In the genomic region with DNA sequence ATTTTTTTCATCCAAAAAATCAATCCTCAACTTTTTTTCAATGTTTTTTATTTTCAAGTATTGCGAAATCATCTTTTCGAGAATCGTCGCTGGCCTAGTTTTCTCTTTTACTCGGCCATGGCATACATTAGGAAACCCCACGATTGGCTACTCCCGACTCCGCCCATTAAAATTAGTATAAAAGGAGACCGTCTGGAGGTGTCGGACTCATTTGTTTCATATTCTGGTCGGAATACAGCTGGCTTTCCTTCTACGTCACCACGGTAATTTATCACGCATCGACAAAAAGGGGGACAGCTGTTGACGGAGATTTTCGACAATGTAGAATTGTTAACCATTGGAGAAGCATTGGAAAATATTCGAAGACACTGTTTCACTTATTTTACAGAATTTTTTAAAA, we compare ENCODE assay signal across 3 worm cellular contexts.
TF ChIP-seq lines count a peak whose summit lies in the region.

No protein-coding gene starts in this region.

TF ChIP-seq in whole organism, L2 larva, 48 proteins besides CTCF, POLR2A, EP300 and RAD21 (continued from another document):
- TF ChIP-seq elt-3 (tag; optimal IDR thresholded peaks at IDR 0.05; lab: Kevin White, UChicago): no peak
- TF ChIP-seq elt-1 (tag; optimal IDR thresholded peaks at IDR 0.05; lab: Kevin White, UChicago): no peak
- TF ChIP-seq dmd-4 (tag; optimal IDR thresholded peaks at IDR 0.05; lab: Kevin White, UChicago): no peak
- TF ChIP-seq ceh-16 (tag; optimal IDR thresholded peaks at IDR 0.05; lab: Kevin White, UChicago): no peak
- no peak for TF ChIP-seq blmp-1 (tag; optimal IDR thresholded peaks at IDR 0.05; lab: Kevin White, UChicago; ENCODE audit: insufficient read depth)
- TF ChIP-seq nhr-77 (tag; optimal IDR thresholded peaks at IDR 0.05; lab: Kevin White, UChicago): no peak
- TF ChIP-seq crh-2 (tag; optimal IDR thresholded peaks at IDR 0.05; lab: Kevin White, UChicago): peak; percentile 51
- peak; percentile 4 for TF ChIP-seq mab-5 (tag; optimal IDR thresholded peaks at IDR 0.05; lab: Kevin White, UChicago)
- TF ChIP-seq sma-3 (GFP tag; optimal IDR thresholded peaks at IDR 0.05; lab: Kevin White, UChicago): peak; percentile 27
- peak; percentile 69 for TF ChIP-seq lin-13 (GFP tag; optimal IDR thresholded peaks at IDR 0.05; lab: Kevin White, UChicago)
- no peak for TF ChIP-seq mdl-1 (tag; optimal IDR thresholded peaks at IDR 0.05; lab: Kevin White, UChicago)
- TF ChIP-seq nhr-12 (tag; optimal IDR thresholded peaks at IDR 0.05; lab: Kevin White, UChicago): no peak
- TF ChIP-seq nhr-11 (tag; optimal IDR thresholded peaks at IDR 0.05; lab: Kevin White, UChicago): no peak
- peak; percentile 90 for TF ChIP-seq C34F6.9 (tag; optimal IDR thresholded peaks at IDR 0.05; lab: Kevin White, UChicago)
- TF ChIP-seq sem-4 (tag; optimal IDR thresholded peaks at IDR 0.05; lab: Kevin White, UChicago): no peak

TF ChIP-seq in whole organism, late embryonic, 69 proteins besides CTCF, POLR2A, EP300 and RAD21 (continued from another document):
- no peak for TF ChIP-seq ttx-3 (tag; optimal IDR thresholded peaks at IDR 0.05; lab: Kevin White, UChicago)
- TF ChIP-seq ceh-14 (tag; optimal IDR thresholded peaks at IDR 0.05; lab: Kevin White, UChicago): no peak
- TF ChIP-seq hlh-6 (tag; optimal IDR thresholded peaks at IDR 0.05; lab: Kevin White, UChicago): no peak
- TF ChIP-seq unc-42 (tag; optimal IDR thresholded peaks at IDR 0.05; lab: Kevin White, UChicago): peak; percentile 23
- peak; percentile 46 for TF ChIP-seq fkh-6 (tag; optimal IDR thresholded peaks at IDR 0.05; lab: Kevin White, UChicago)
- no peak for TF ChIP-seq odd-2 (tag; optimal IDR thresholded peaks at IDR 0.05; lab: Kevin White, UChicago)
- TF ChIP-seq hlh-15 (tag; optimal IDR thresholded peaks at IDR 0.05; lab: Kevin White, UChicago): no peak
- no peak for TF ChIP-seq npax-4 (tag; optimal IDR thresholded peaks at IDR 0.05; lab: Kevin White, UChicago)
- no peak for TF ChIP-seq lin-11 (tag; optimal IDR thresholded peaks at IDR 0.05; lab: Kevin White, UChicago)
- no peak for TF ChIP-seq pros-1 (tag; optimal IDR thresholded peaks at IDR 0.05; lab: Kevin White, UChicago)
- TF ChIP-seq unc-86 (tag; optimal IDR thresholded peaks at IDR 0.05; lab: Kevin White, UChicago): no peak
- TF ChIP-seq zip-5 (tag; optimal IDR thresholded peaks at IDR 0.05; lab: Kevin White, UChicago): peak; percentile 1
- TF ChIP-seq ahr-1 (tag; optimal IDR thresholded peaks at IDR 0.05; lab: Kevin White, UChicago): no peak
- TF ChIP-seq sox-4 (tag; optimal IDR thresholded peaks at IDR 0.05; lab: Kevin White, UChicago): no peak
- TF ChIP-seq unc-55 (GFP tag; optimal IDR thresholded peaks at IDR 0.05; lab: Kevin White, UChicago): peak; percentile 57
- no peak for TF ChIP-seq unc-3 (GFP tag; conservative IDR thresholded peaks at IDR 0.05; lab: Robert Waterston, UW)
- TF ChIP-seq unc-3 (tag; optimal IDR thresholded peaks at IDR 0.05; lab: Kevin White, UChicago): no peak
- TF ChIP-seq Y22D7AL.16 (tag; optimal IDR thresholded peaks at IDR 0.05; lab: Kevin White, UChicago): no peak
- peak; percentile 2 for TF ChIP-seq sdc-2 (tag; optimal IDR thresholded peaks at IDR 0.05; lab: Kevin White, UChicago)
- TF ChIP-seq pax-1 (tag; optimal IDR thresholded peaks at IDR 0.05; lab: Kevin White, UChicago): no peak
- no peak for TF ChIP-seq ceh-18 (tag; optimal IDR thresholded peaks at IDR 0.05; lab: Kevin White, UChicago)
- TF ChIP-seq che-1 (tag; optimal IDR thresholded peaks at IDR 0.05; lab: Kevin White, UChicago): no peak
- TF ChIP-seq ceh-45 (GFP tag; IDR thresholded peaks at IDR 0.05; lab: Robert Waterston, UW): no peak
- peak; percentile 58 for TF ChIP-seq ref-2 (tag; optimal IDR thresholded peaks at IDR 0.05; lab: Kevin White, UChicago)
- TF ChIP-seq lim-6 (tag; optimal IDR thresholded peaks at IDR 0.05; lab: Kevin White, UChicago): peak; percentile 39
- peak; percentile 78 for TF ChIP-seq ets-4 (tag; optimal IDR thresholded peaks at IDR 0.05; lab: Kevin White, UChicago)
- no peak for TF ChIP-seq pat-9 (tag; optimal IDR thresholded peaks at IDR 0.05; lab: Kevin White, UChicago)
- TF ChIP-seq tbx-2 (tag; optimal IDR thresholded peaks at IDR 0.05; lab: Kevin White, UChicago): peak; percentile 74
- TF ChIP-seq syd-9 (tag; optimal IDR thresholded peaks at IDR 0.05; lab: Kevin White, UChicago): no peak
- no peak for TF ChIP-seq pha-4 (tag; optimal IDR thresholded peaks at IDR 0.05; lab: Kevin White, UChicago)
- no peak for TF ChIP-seq pha-2 (tag; optimal IDR thresholded peaks at IDR 0.05; lab: Kevin White, UChicago)
- TF ChIP-seq mec-3 (tag; optimal IDR thresholded peaks at IDR 0.05; lab: Kevin White, UChicago; ENCODE audit: borderline replicate concordance): no peak
- no peak for TF ChIP-seq ceh-22 (tag; optimal IDR thresholded peaks at IDR 0.05; lab: Kevin White, UChicago)
- TF ChIP-seq ceh-6 (GFP tag; optimal IDR thresholded peaks at IDR 0.05; lab: Kevin White, UChicago): no peak
- TF ChIP-seq rnt-1 (tag; optimal IDR thresholded peaks at IDR 0.05; lab: Kevin White, UChicago): peak; percentile 8
- no peak for TF ChIP-seq hlh-30 (tag; optimal IDR thresholded peaks at IDR 0.05; lab: Kevin White, UChicago; ENCODE audit: insufficient read depth)
- no peak for TF ChIP-seq hlh-8 (tag; optimal IDR thresholded peaks at IDR 0.05; lab: Kevin White, UChicago)
- TF ChIP-seq madf-2 (tag; optimal IDR thresholded peaks at IDR 0.05; lab: Kevin White, UChicago): no peak
- TF ChIP-seq ceh-24 (tag; optimal IDR thresholded peaks at IDR 0.05; lab: Kevin White, UChicago): no peak
- no peak for TF ChIP-seq dmd-4 (tag; optimal IDR thresholded peaks at IDR 0.05; lab: Kevin White, UChicago; ENCODE audit: borderline replicate concordance)
- no peak for TF ChIP-seq pag-3 (tag; optimal IDR thresholded peaks at IDR 0.05; lab: Kevin White, UChicago; ENCODE audit: borderline replicate concordance)

TF ChIP-seq in whole organism, mixed stage, embryonic, 35 proteins besides CTCF, POLR2A, EP300 and RAD21 (continued from another document):
- TF ChIP-seq hlh-1 (tag; optimal IDR thresholded peaks at IDR 0.05; lab: Kevin White, UChicago): peak; percentile 7
- TF ChIP-seq elt-3 (tag; optimal IDR thresholded peaks at IDR 0.05; lab: Kevin White, UChicago): no peak
- no peak for TF ChIP-seq zip-8 (tag; optimal IDR thresholded peaks at IDR 0.05; lab: Kevin White, UChicago)
- TF ChIP-seq mab-5 (tag; optimal IDR thresholded peaks at IDR 0.05; lab: Kevin White, UChicago): no peak
- TF ChIP-seq lsy-2 (tag; optimal IDR thresholded peaks at IDR 0.05; lab: Kevin White, UChicago): peak; percentile 79
- TF ChIP-seq lin-32 (GFP tag; optimal IDR thresholded peaks at IDR 0.05; lab: Kevin White, UChicago): peak; percentile 82
